Fruit fly (Drosophila melanogaster) whole organism, embryonic: ENCODE measurements around the gene p115.

ENCODE experiments used
- BEAF-32 ChIP-seq: fragments of 200-800 bp; sonication (Bioruptor generic); optimal IDR thresholded peaks from 3 replicates; lab custom pipeline; 2017; ENCODE audit warnings: missing biosample characterization, missing genetic modification characterization, mild to moderate bottlenecking, moderate library complexity, missing genetic modification reagents
- CG5180 ChIP-seq: fragments of 200-800 bp; sonication (Bioruptor generic); optimal IDR thresholded peaks from 3 replicates; lab custom pipeline; 2017; ENCODE audit warnings: missing biosample characterization, missing genetic modification characterization, mild to moderate bottlenecking, moderate library complexity, missing genetic modification reagents
- CG9727 ChIP-seq: fragments of 200-800 bp; sonication (Bioruptor generic); optimal IDR thresholded peaks from 3 replicates; lab custom pipeline; 2017; ENCODE audit warnings: missing biosample characterization, mild to moderate bottlenecking, missing genetic modification characterization
- CG9817 ChIP-seq: fragments of 200-800 bp; sonication (Bioruptor generic); optimal IDR thresholded peaks from 2 replicates; lab custom pipeline; 2018; ENCODE audit warnings: missing biosample characterization, mild to moderate bottlenecking, missing genetic modification characterization, moderate library complexity
- ERR ChIP-seq: fragments of 200-800 bp; sonication (Bioruptor generic); optimal IDR thresholded peaks from 2 replicates; lab custom pipeline; 2016; ENCODE audit warnings: missing biosample characterization, missing genetic modification characterization
- cato ChIP-seq: fragments of 200-800 bp; sonication (Bioruptor generic); optimal IDR thresholded peaks from 2 replicates; lab custom pipeline; 2016; ENCODE audit warnings: missing biosample characterization, missing genetic modification characterization, borderline replicate concordance
- dimm ChIP-seq: fragments of 200-800 bp; sonication (Bioruptor generic); IDR thresholded peaks from 2 replicates; pipeline ENCODE4 v1.3.6; 2022; ENCODE audit warnings: missing biosample characterization, missing genetic modification characterization
- salm ChIP-seq: fragments of 200-800 bp; sonication (Bioruptor generic); optimal IDR thresholded peaks from 2 replicates; lab custom pipeline; 2018; ENCODE audit warnings: missing biosample characterization, mild to moderate bottlenecking, missing genetic modification characterization

DNA sequence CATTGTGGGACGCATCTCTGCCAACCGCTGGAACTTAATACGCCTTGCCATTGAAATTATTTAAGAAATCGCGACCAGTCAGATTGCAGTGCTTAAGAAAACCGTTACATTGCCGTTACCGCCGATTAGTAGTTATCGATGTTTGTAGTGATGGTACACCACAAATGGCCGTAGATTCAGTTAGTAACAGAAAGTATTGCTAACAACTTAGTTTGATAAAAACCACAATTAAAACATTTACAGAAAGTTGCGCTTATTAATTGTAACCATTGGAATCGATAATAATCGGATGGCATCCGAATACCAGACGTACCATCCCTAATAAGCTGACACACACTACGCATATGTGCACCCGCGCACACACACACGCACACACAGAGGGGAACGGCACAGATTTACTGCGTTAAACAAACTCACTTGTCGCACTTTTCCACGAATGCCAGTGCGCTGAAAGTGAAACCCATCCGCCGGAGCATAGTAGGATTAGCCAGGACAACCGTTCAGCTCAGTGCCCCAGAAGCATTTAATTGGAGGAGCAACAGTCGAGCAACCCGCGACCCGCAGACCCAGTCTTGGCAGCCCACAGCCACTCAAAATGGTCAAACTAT, 26.4 kb downstream of the p115 start, which contains the start of the genes hdm and Ykt6:
- TF ChIP-seq cato (GFP tag; lab: Kevin White, UChicago) (peak; percentile 56), BEAF-32 (GFP tag; lab: Kevin White, UChicago) (peak; percentile 95), CG5180 (peak; percentile 21), CG9727 (GFP tag; lab: Kevin White, UChicago) (peak; percentile 63), salm (peak; percentile 12), dimm (GFP tag; lab: Robert Waterston, UW) (no peak), ERR (GFP tag; lab: Kevin White, UChicago) (peak; percentile 74), CG9817 (tag; lab: Kevin White, UChicago) (peak; percentile 72)
